Fruit fly (Drosophila melanogaster): ENCODE results near the gene Leash.

Leash gene

DNA sequence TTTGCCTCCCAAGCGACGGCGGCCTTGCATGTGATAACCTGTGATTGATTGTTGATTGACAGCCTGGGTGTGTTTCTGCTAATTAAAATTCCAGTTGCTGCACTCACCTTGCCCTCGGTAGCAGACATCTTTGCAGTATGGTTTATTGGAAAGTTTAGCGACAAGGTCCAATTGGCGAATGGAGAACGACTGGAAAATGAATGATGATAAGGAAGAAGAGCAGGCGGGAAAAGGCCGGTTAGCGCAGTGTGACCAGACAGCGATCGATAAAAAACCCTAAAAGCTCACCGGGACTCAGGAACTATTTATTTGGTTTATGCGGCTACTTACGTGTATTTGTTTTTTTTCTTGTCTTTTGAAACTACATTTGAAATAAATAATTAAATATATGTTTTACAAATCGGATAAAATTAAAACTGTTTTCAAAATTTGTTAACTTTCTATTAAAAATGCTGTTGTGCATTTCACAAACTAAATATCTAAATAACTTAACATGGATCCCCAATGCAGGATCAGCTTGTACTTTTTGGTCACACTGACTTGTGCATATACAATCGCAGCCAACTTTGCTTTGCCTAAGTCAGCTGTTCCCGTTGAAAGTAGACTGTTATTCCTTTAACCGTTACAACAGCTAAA lies 13.1 kb upstream of the Leash start, which contains the start of gene Fdh:
Fdh (minus strand) TSS at position 234 of the 636 bp plus-strand sequence.
- TF ChIP-seq CG8478 (optimal IDR thresholded peaks at IDR 0.05) (no peak), CTCF (optimal IDR thresholded peaks at IDR 0.05) (no peak)

DNA sequence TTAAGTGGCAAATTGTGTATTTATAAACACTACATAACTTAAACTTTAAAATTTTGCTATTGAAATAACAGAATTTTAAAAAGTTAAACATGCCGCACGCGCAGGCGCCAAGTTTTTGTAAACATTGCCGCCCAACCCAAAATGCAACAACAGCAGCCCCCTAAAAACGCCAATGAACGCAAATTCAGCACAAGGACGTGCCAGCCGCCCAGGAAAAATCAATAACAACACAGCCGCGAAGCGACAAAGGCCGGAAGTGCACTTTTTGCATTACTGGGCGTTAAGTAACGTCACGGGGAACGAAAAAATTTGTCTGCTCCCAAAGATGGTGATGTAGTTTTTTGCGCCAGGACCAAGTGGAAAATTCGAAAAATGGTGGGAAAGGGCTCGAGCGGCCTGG lies 12.5 kb upstream of the Leash start, which contains the start of gene CG4596:
CG4596 (plus strand) TSS at position 219 of the 400 bp plus-strand sequence.
- TF ChIP-seq CTCF (optimal IDR thresholded peaks at IDR 0.05), result no peak
- TF ChIP-seq CG8478 (optimal IDR thresholded peaks at IDR 0.05), result no peak

DNA sequence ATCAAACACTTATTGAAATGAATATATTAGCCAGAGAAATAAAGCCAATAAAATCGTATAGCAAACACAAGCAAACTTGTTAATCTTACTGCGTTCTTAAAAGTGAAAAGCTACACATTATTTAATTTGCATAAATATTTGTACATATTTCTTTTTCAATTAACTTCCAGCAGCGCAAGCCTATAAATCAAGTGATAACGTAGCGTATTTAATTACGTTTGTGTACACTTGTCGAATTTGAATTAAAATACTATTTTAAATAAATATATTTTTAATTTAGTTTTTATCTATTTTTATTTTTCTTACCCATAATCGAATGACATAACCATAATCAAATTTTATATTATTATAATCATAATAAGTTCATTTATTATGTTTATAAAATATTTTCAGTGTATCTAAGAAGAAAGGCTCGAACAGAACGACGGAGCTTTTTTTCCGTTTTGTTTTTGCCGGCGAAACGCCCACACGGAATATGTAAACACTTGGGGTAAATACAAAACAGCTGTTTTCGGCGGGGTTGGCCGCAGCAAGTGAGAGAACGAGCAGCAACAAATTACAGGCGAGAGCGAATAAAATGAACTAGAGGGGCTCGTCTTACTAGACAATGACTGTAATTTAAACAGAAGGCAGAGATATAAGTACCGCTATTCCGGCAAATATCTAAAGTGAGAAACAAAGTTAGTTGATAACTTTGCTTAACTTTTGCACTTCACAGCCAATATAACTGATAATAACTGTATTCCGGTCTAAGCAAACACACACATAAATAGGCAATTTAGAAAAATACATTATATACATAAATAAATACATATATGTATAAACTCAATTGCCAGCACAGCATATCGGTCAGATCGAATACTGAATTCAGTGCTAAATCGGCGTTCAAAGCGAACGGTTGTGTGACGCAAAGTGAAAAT lies 9.6 kb upstream of the Leash start, which contains the start of gene Sodh2:
Sodh2 (plus strand) TSS at position 870 of the 920 bp plus-strand sequence.
- TF ChIP-seq CG8478 (optimal IDR thresholded peaks at IDR 0.05) (no peak), CTCF (optimal IDR thresholded peaks at IDR 0.05) (no peak)

DNA sequence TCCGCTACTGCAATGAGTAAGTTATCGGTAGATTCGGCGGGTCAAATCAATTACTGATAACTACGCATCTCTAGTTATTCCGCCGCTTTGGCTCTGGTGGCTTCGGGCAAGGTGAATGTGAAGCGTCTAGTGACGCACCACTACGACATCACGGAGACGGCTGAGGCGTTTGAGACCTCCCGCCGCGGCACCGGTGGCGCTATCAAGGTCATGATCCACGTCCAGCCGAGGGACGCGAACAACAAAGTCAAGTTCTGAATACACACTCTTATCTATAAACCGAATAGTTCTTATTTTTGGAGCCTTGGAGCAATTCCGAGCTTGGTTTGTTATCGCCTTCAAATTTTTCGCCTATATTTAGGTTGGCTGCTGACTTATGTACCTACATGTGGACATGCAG lies 7.5 kb upstream of the Leash start:
- TF ChIP-seq CG8478 (optimal IDR thresholded peaks at IDR 0.05) (no peak), CTCF (optimal IDR thresholded peaks at IDR 0.05) (no peak)

DNA sequence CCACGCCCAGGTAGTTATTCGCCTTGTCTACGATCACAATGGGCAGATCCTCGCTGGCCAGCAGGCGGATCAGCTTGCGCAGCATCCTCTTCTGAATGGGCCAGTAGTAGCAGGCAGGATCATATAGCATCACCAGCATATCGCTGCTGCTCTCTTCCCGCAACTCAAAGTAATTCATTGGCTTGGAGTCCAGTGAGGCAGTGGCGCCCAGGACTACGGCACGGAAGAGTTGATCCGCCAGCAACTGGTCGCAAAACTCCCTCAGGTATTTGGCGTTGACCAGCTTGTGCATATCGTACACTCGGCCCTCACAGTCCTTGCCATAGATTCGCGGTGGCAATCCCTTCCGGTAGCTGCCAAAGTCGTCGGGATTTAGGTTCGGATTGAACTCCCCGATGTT lies 6.7 kb upstream of the Leash start:
- TF ChIP-seq CTCF (optimal IDR thresholded peaks at IDR 0.05), result no peak
- TF ChIP-seq CG8478 (optimal IDR thresholded peaks at IDR 0.05), result no peak

DNA sequence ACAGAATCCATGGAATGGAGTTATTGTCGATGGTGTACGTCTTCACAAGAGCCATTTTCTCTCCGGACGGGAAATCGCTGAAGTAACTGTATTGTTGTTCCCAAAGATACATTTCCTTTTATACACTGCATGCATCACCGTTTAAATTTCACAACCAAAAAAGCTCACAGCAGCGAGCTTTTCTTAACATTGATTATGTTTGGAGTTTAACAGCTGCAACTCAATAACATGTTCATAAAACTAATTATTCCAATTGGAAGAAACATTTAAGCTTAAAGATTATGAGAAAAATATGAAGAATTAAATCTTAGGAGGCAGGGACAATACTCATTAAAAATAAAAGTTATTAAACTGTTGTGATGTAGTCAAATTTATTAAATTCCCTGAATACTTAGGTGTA lies 6.1 kb upstream of the Leash start, which contains the start of gene CG14695:
CG14695 (minus strand) TSS at position 101 of the 400 bp plus-strand sequence.
- no peak for TF ChIP-seq CG8478 (optimal IDR thresholded peaks at IDR 0.05)
- no peak for TF ChIP-seq CTCF (optimal IDR thresholded peaks at IDR 0.05)

DNA sequence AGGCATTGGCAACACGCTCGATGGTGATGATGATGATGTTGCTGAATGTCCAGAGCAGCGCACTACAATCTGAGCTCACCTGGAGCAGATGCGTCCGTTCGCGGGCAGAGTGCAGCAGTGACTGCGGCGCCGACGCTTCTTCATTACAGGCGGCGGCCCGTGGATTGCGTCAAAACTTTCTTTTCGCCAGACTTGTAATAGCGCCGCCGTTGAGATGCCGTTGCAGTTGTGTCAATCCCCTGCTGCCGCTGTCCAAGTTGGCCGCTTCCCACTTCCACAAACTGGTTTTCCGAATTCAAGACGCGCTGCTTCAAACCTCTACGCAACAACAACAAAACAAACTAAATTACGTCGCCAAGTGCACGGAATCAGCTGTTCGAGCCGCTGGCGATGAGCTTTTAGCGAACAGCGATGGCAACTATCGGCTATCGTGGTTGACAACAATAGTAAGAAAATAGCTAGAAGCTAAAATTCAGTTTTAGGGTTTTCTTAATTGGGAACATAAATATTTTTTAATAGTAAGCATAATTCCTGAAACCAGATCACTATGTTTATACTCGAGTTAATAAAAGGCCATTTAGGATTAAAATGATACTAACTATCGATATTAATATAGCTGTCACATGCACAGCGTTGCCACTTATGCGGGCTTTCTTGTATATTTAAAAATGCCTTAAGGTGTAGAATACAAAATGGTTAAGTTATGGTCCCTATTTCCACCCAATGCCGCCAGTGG lies 3.3 kb upstream of the Leash start, which contains the start of gene Tpc1:
Tpc1 (minus strand) TSS at position 365 of the 736 bp plus-strand sequence.
- TF ChIP-seq CG8478 (optimal IDR thresholded peaks at IDR 0.05) (no peak), CTCF (optimal IDR thresholded peaks at IDR 0.05) (no peak)

DNA sequence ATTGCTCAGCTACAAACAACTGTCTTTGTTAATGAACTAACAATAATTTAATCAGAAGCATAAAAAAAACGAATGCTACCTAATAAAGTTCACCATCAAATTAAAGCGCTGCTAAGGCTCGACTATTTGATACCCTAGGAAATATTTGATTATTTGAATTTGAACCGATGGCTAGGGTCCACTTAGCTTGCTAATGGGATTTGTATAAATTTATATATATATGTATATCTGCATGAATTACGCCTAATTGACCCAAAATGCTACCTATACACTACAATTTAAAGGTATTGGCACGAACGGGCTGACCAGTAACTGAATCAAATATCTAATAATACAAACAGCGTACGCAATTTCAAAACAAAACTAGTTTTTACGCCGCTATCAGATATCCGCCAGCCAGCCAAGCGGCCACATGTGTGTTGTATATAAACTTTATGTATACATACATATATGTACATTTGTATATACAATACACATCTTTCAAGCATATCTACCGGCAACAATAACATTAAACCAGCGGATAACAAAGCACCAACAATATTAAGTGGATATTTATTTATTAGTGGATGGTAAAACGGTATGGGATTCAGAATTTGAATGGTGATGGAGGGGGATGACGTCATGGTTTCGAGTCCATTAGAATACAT lies 1.2 kb upstream of the Leash start:
- no peak for TF ChIP-seq CG8478 (optimal IDR thresholded peaks at IDR 0.05)
- TF ChIP-seq CTCF (optimal IDR thresholded peaks at IDR 0.05), result no peak

DNA sequence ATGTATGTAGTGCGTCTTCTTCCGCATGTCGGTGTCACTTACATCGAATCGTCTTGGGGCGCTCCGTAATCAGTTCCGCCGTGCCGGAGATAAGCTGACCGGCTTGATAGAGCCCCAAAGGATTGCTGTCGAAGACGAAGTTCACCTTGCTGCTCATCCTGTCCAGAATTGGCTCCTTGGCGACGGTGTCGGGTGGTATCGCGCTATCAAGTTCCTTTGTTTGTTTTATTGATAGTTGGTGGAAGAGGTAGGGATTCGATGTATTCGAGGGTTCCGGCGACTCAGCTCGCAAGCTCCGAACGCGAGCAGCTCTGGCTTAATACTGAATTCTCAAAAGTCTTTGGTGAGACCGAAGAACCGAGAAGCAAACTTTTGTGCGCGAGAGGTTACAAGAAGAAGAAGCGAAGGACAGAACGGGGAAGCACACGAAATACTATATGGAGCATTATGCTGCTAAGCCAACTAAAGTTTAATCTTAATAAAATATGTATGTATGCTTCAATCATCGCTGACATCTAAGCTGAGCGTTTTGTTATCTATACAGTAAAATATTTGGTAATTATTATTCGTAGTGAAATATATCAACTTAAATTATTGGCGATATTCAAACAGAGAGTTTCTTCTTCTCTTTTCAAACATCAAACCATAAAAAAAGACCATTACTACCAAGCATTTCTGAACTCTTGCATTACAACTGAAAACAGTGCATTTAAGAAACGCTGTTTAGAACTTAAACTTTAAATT lies 490 bp upstream of the Leash start, which contains the start of gene CG14696:
CG14696 (minus strand) TSS at position 324 of the 744 bp plus-strand sequence.
- TF ChIP-seq CTCF (optimal IDR thresholded peaks at IDR 0.05) (no peak), CG8478 (optimal IDR thresholded peaks at IDR 0.05) (no peak)

DNA sequence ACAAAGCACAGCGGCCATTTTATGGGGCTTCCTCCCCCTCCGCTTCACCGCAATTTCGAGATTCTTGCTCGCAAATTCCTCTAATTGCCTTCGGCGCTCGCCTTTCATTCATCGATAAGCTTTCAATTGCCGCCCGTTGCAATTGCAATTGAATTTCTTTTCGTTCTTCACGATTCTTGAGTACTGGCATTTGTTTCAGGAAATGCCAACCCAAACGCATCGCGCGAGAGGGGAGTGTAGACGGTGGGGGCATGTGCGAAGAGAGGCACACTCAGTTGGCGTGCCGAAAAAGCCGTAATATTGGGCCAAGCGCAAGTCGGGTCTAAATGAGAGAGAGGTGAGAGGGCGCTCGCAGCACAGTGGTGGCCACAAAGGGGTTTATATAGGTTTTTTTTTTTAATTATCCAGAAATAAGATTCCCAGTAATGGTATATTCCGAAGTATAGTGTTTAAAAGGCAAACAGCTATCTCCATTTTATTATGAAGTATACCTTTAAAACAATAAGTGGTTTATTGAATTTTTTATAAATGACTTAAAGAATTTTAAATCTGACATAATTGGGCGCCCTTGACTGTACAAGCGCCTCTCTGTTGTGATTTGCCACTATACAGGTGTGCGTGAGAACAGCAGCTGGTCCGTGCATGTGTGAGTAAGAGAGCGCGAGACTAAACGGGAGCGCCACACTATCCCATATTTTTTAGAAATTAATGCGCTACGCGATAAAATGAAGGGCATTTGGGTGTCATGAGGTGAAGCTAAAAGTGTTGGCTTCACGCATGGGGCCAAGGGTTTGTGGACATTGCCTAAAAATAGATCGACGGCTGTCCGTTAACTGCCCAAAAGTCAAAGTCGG lies 1.3 kb downstream of the Leash start:
- TF ChIP-seq CTCF (optimal IDR thresholded peaks at IDR 0.05), result no peak
- TF ChIP-seq CG8478 (optimal IDR thresholded peaks at IDR 0.05), result no peak

DNA sequence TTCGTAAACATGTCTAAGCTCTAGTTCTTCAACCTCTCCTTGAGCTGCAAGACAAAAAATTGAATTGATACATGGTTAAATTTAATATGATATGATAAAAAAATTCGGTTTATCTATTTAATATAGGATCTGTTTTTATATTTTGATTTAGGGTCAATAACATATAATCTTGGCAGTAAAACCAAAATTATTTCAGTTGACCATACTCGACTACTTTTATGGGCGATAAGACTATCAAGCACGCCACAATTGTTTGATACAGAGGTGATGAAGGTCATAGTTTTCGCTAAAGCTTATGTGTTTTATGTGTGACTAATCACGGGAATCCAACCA lies 2.9 kb downstream of the Leash start:
- TF ChIP-seq CG8478 (optimal IDR thresholded peaks at IDR 0.05), result no peak
- no peak for TF ChIP-seq CTCF (optimal IDR thresholded peaks at IDR 0.05)

DNA sequence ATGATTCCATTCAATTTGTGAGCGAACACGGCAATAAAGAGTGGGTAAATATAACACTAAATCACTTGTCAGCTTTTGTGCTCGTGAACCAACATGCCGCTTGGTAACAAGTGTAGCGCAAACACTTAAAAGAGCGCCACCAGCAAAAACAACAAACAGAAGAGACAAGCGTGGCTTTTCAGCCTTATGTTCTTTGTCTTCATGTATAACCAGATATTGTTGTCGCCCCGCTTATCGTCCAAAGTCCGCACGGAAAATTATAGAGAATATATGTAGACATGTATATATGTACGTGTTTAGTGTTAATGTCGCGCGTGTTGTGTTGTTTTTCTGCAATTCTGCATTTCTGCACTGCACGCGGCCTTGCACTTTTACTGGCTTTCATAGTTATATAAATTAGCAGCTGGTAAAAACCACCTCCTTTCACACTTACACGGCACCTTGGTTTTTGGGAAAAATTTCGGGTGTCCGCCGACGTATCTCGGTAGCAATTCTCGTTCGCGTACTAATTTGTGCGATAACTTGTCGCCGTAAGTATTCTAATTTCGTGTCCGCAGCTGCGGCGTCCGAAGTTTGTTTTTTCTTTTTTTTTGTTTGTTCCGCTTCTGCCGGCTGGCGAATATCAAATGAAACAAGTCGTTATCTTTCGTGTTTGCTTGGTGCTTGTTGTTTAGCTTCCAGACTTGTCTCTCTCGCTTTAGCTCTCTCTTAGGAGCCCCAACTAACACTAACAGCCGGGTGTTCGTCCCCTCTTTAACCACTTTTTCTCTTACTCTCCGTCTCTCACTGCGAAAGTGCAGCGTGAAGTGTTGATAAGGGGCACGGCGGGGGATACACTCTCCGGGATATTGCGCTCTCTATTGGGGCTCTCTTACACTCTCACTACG lies 3.5 kb downstream of the Leash start:
- no peak for TF ChIP-seq CTCF (optimal IDR thresholded peaks at IDR 0.05)
- TF ChIP-seq CG8478 (optimal IDR thresholded peaks at IDR 0.05), result no peak
